Fruit fly (Drosophila melanogaster) ovary, adult (tissue): ENCODE measurements around the gene AgmNAT.

Experiments used
- CG17801 ChIP-seq: fragments of 200-800 bp; optimal IDR thresholded peaks from 2 replicates; lab custom pipeline; 2019; ENCODE audit warnings: missing biosample characterization, mild to moderate bottlenecking, missing genetic modification characterization, moderate library complexity; ENCODE audit not compliant: partially characterized antibody

The AgmNAT gene

dm6 chrX:5815720-5816119 is at the start of gene AgmNAT:
TSS of gene AgmNAT (minus strand) at chrX:5815820.
- TF ChIP-seq CG17801 (GFP tag; lab: Kevin White, UChicago) = no peak

dm6 chrX:5865051-5865450 is 49.4 kb upstream of the AgmNAT start, which contains the start of gene CG43137:
TSS of gene CG43137 (minus strand) at chrX:5865151.
- TF ChIP-seq CG17801 (GFP tag; lab: Kevin White, UChicago) = no peak

dm6 chrX:5853461-5853860 is 37.8 kb upstream of the AgmNAT start, which contains the start of gene CG43136:
TSS of gene CG43136 (plus strand) at chrX:5853761.
- TF ChIP-seq CG17801 (GFP tag; lab: Kevin White, UChicago) = no peak

- TF ChIP-seq CG17801 (GFP tag; lab: Kevin White, UChicago) = no peak
Observed at dm6 chrX:5852677-5853076, 37.1 kb upstream of the AgmNAT start.

dm6 chrX:5847544-5847943 is 31.9 kb upstream of the AgmNAT start:
- TF ChIP-seq CG17801 (GFP tag; lab: Kevin White, UChicago) = no peak

- TF ChIP-seq CG17801 (GFP tag; lab: Kevin White, UChicago) = no peak
Observed at dm6 chrX:5844980-5845379, 29.4 kb upstream of the AgmNAT start, which contains the start of gene CG12729. TSS of gene CG12729 (plus strand) at chrX:5845280.

- no peak for TF ChIP-seq CG17801 (GFP tag; lab: Kevin White, UChicago)
Observed at dm6 chrX:5839737-5840136, 24.1 kb upstream of the AgmNAT start.

- no peak for TF ChIP-seq CG17801 (GFP tag; lab: Kevin White, UChicago)
Observed at dm6 chrX:5819972-5820371, 4.4 kb upstream of the AgmNAT start.

- TF ChIP-seq CG17801 (GFP tag; lab: Kevin White, UChicago) = no peak
Observed at dm6 chrX:5818428-5818827, 2.8 kb upstream of the AgmNAT start, which contains the start of gene CG15765. TSS of gene CG15765 (plus strand) at chrX:5818559.

dm6 chrX:5817191-5817590 is 1.6 kb upstream of the AgmNAT start:
- no peak for TF ChIP-seq CG17801 (GFP tag; lab: Kevin White, UChicago)

- TF ChIP-seq CG17801 (GFP tag; lab: Kevin White, UChicago) = no peak
Observed at dm6 chrX:5812877-5813276, 2.7 kb downstream of the AgmNAT start, which contains the start of gene CG44329. TSS of gene CG44329 (minus strand) at chrX:5812977.

- TF ChIP-seq CG17801 (GFP tag; lab: Kevin White, UChicago) = no peak
Observed at dm6 chrX:5808654-5809053, 7.0 kb downstream of the AgmNAT start, which contains the start of gene Prosbeta2R1. TSS of gene Prosbeta2R1 (plus strand) at chrX:5808954.

dm6 chrX:5804377-5804776 is 11.2 kb downstream of the AgmNAT start, which contains the start of gene Cpr5C:
TSS of gene Cpr5C (plus strand) at chrX:5804677.
- TF ChIP-seq CG17801 (GFP tag; lab: Kevin White, UChicago) = no peak

- no peak for TF ChIP-seq CG17801 (GFP tag; lab: Kevin White, UChicago)
Observed at dm6 chrX:5800634-5801033, 15.0 kb downstream of the AgmNAT start.

- TF ChIP-seq CG17801 (GFP tag; lab: Kevin White, UChicago) = no peak
Observed at dm6 chrX:5791840-5792239, 23.8 kb downstream of the AgmNAT start, which contains the start of gene CG12239. TSS of gene CG12239 (plus strand) at chrX:5792140.

dm6 chrX:5789187-5789586 is 26.4 kb downstream of the AgmNAT start, which contains the start of gene CG15767:
TSS of gene CG15767 (plus strand) at chrX:5789487.
- TF ChIP-seq CG17801 (GFP tag; lab: Kevin White, UChicago) = no peak
